Fruit fly (Drosophila melanogaster) whole organism, embryonic: Measurements from ENCODE around the gene CanB.

ENCODE experiments used
- Abd-B ChIP-seq: fragments of 200-800 bp; sonication (Bioruptor generic); optimal IDR thresholded peaks from 2 replicates; lab custom pipeline; 2018; ENCODE audit warnings: missing biosample characterization, mild to moderate bottlenecking, missing genetic modification characterization, moderate library complexity
- Ada2b ChIP-seq: fragments of 200-800 bp; sonication (Bioruptor generic); IDR thresholded peaks from 2 replicates; pipeline ENCODE4 v1.3.6; 2022; ENCODE audit warnings: missing biosample characterization, missing genetic modification characterization
- Aef1 ChIP-seq: fragments of 200-800 bp; sonication (Bioruptor generic); IDR thresholded peaks from 3 replicates; pipeline ENCODE4 v1.3.6; 2022; ENCODE audit warnings: missing biosample characterization, missing genetic modification characterization
- BEAF-32 ChIP-seq: fragments of 200-800 bp; sonication (Bioruptor generic); optimal IDR thresholded peaks from 3 replicates; lab custom pipeline; 2017; ENCODE audit warnings: missing biosample characterization, missing genetic modification characterization, mild to moderate bottlenecking, moderate library complexity, missing genetic modification reagents
- Blimp-1 ChIP-seq: fragments of 200-800 bp; sonication (Bioruptor generic); optimal IDR thresholded peaks from 3 replicates; lab custom pipeline; 2018; ENCODE audit warnings: missing biosample characterization, missing genetic modification characterization, mild to moderate bottlenecking, moderate library complexity, missing genetic modification reagents
- Bteb2 ChIP-seq: fragments of 200-800 bp; sonication (Bioruptor generic); optimal IDR thresholded peaks from 2 replicates; lab custom pipeline; 2016; ENCODE audit warnings: missing biosample characterization, missing genetic modification characterization
- CG11247 ChIP-seq: fragments of 200-800 bp; sonication (Bioruptor generic); IDR thresholded peaks from 2 replicates; pipeline ENCODE4 v1.3.6; 2022; ENCODE audit warnings: missing biosample characterization, missing genetic modification characterization
- CG12659 ChIP-seq: fragments of 200-800 bp; sonication (Bioruptor generic); optimal IDR thresholded peaks from 3 replicates; lab custom pipeline; 2017; ENCODE audit warnings: mild to moderate bottlenecking, missing biosample characterization, missing genetic modification reagents, missing genetic modification characterization
- CG13894 ChIP-seq: fragments of 200-800 bp; sonication (Bioruptor generic); optimal IDR thresholded peaks from 3 replicates; lab custom pipeline; 2018; ENCODE audit warnings: missing biosample characterization, mild to moderate bottlenecking, missing genetic modification characterization, moderate library complexity
- CG15479 ChIP-seq: fragments of 200-800 bp; sonication (Bioruptor generic); optimal IDR thresholded peaks from 3 replicates; lab custom pipeline; 2019; ENCODE audit warnings: missing biosample characterization, mild to moderate bottlenecking, missing genetic modification characterization, moderate library complexity
- CG16813 ChIP-seq: fragments of 200-800 bp; sonication (Bioruptor generic); IDR thresholded peaks from 3 replicates; pipeline ENCODE4 v1.3.6; 2022; ENCODE audit warnings: missing biosample characterization, missing genetic modification characterization; ENCODE audit not compliant: partially characterized antibody
- CG17328 ChIP-seq: fragments of 200-800 bp; sonication (Bioruptor generic); IDR thresholded peaks from 2 replicates; pipeline ENCODE4 v1.3.6; 2022; ENCODE audit warnings: missing biosample characterization, missing genetic modification characterization
- CG18599 ChIP-seq: fragments of 200-800 bp; sonication (Bioruptor generic); optimal IDR thresholded peaks from 3 replicates; lab custom pipeline; 2017; ENCODE audit warnings: missing biosample characterization, missing genetic modification characterization, mild to moderate bottlenecking, moderate library complexity, missing genetic modification reagents
- CG2889 ChIP-seq: fragments of 200-800 bp; sonication (Bioruptor generic); IDR thresholded peaks from 3 replicates; pipeline ENCODE4 v1.3.6; 2022; ENCODE audit warnings: missing biosample characterization, missing genetic modification characterization
- CG30020 ChIP-seq: fragments of 200-800 bp; optimal IDR thresholded peaks from 2 replicates; lab custom pipeline; 2019; ENCODE audit warnings: missing biosample characterization, mild to moderate bottlenecking, missing genetic modification characterization, moderate library complexity
- CG4730 ChIP-seq: fragments of 200-800 bp; sonication (Bioruptor generic); IDR thresholded peaks from 2 replicates; pipeline ENCODE4 v1.3.6; 2022; ENCODE audit warnings: missing biosample characterization, missing genetic modification characterization
- CG7839 ChIP-seq: fragments of 200-800 bp; sonication (Bioruptor generic); optimal IDR thresholded peaks from 3 replicates; lab custom pipeline; 2018; ENCODE audit warnings: missing biosample characterization, mild to moderate bottlenecking, missing genetic modification characterization, moderate library complexity
- CG9797 ChIP-seq: fragments of 200-800 bp; sonication (Bioruptor generic); optimal IDR thresholded peaks from 3 replicates; lab custom pipeline; 2018; ENCODE audit warnings: missing biosample characterization, mild to moderate bottlenecking, missing genetic modification characterization
- CG9932 ChIP-seq: fragments of 200-800 bp; sonication (Bioruptor generic); IDR thresholded peaks from 2 replicates; pipeline ENCODE4 v1.3.6; 2022; ENCODE audit warnings: missing biosample characterization, missing genetic modification characterization
- D19B ChIP-seq: fragments of 200-800 bp; sonication (Bioruptor generic); optimal IDR thresholded peaks from 2 replicates; lab custom pipeline; 2017; ENCODE audit warnings: missing biosample characterization, mild to moderate bottlenecking, missing genetic modification characterization
- Dp ChIP-seq: fragments of 200-800 bp; sonication (Bioruptor generic); optimal IDR thresholded peaks from 2 replicates; lab custom pipeline; 2018; ENCODE audit warnings: missing biosample characterization, mild to moderate bottlenecking, missing genetic modification characterization, moderate library complexity
- E2f1 ChIP-seq: fragments of 200-800 bp; sonication (Bioruptor generic); IDR thresholded peaks from 2 replicates; pipeline ENCODE4 v1.3.6; 2022; ENCODE audit warnings: missing biosample characterization, missing genetic modification characterization
- E2f2 ChIP-seq: fragments of 200-800 bp; sonication (Bioruptor generic); IDR thresholded peaks from 2 replicates; pipeline ENCODE4 v1.3.6; 2022; ENCODE audit warnings: missing biosample characterization, missing genetic modification characterization
- MBD-R2 ChIP-seq: fragments of 200-800 bp; sonication (Bioruptor generic); IDR thresholded peaks from 2 replicates; pipeline ENCODE4 v1.3.6; 2022; ENCODE audit warnings: missing biosample characterization, missing genetic modification characterization
- Med ChIP-seq: fragments of 200-800 bp; sonication (Bioruptor generic); peaks from one replicate; lab custom pipeline; 2016; ENCODE audit warnings: missing biosample characterization, missing genetic modification characterization, mild to moderate bottlenecking, inconsistent platforms, moderate library complexity
- Mes4 ChIP-seq: fragments of 200-800 bp; sonication (Bioruptor generic); optimal IDR thresholded peaks from 2 replicates; lab custom pipeline; 2016; ENCODE audit warnings: missing biosample characterization, missing genetic modification characterization
- Nf-YA ChIP-seq: fragments of 200-800 bp; sonication (Bioruptor generic); IDR thresholded peaks from 2 replicates; pipeline ENCODE4 v1.3.6; 2022; ENCODE audit warnings: missing biosample characterization, missing genetic modification characterization
- Ravus ChIP-seq: fragments of 200-800 bp; sonication (Bioruptor generic); IDR thresholded peaks from 2 replicates; pipeline ENCODE4 v1.3.6; 2022; ENCODE audit warnings: missing biosample characterization, missing genetic modification characterization
- Rfx ChIP-seq: fragments of 200-800 bp; sonication (Bioruptor generic); IDR thresholded peaks from 2 replicates; pipeline ENCODE4 v1.3.6; 2022; ENCODE audit warnings: missing biosample characterization, missing genetic modification characterization
- Scr ChIP-seq: fragments of 200-800 bp; sonication (Bioruptor generic); IDR thresholded peaks from 2 replicates; pipeline ENCODE4 v1.3.6; 2022; ENCODE audit warnings: missing biosample characterization, missing genetic modification characterization; ENCODE audit not compliant: partially characterized antibody
- Xbp1 ChIP-seq: fragments of 200-800 bp; sonication (Bioruptor generic); optimal IDR thresholded peaks from 3 replicates; lab custom pipeline; 2016; ENCODE audit warnings: missing biosample characterization, mild to moderate bottlenecking, missing genetic modification characterization
- cg ChIP-seq: fragments of 200-800 bp; sonication (Bioruptor generic); optimal IDR thresholded peaks from 3 replicates; lab custom pipeline; 2019; ENCODE audit warnings: missing biosample characterization, mild to moderate bottlenecking, missing genetic modification characterization, moderate library complexity
- ci ChIP-seq: fragments of 200-800 bp; sonication (Bioruptor generic); IDR thresholded peaks from 3 replicates; pipeline ENCODE4 v1.3.6; 2022; ENCODE audit warnings: missing biosample characterization, missing genetic modification characterization
- corto ChIP-seq: fragments of 200-800 bp; sonication (Bioruptor generic); optimal IDR thresholded peaks from 2 replicates; lab custom pipeline; 2016; ENCODE audit warnings: missing biosample characterization, mild to moderate bottlenecking, missing genetic modification characterization, moderate library complexity
- danr ChIP-seq: fragments of 200-800 bp; sonication (Bioruptor generic); IDR thresholded peaks from 2 replicates; pipeline ENCODE4 v1.3.6; 2022; ENCODE audit warnings: missing biosample characterization, missing genetic modification characterization
- dimm ChIP-seq: fragments of 200-800 bp; sonication (Bioruptor generic); IDR thresholded peaks from 2 replicates; pipeline ENCODE4 v1.3.6; 2022; ENCODE audit warnings: missing biosample characterization, missing genetic modification characterization
- eyg ChIP-seq: fragments of 200-800 bp; sonication (Bioruptor generic); optimal IDR thresholded peaks from 3 replicates; lab custom pipeline; 2016; ENCODE audit warnings: missing biosample characterization, missing genetic modification characterization
- gfzf ChIP-seq: fragments of 200-800 bp; sonication (Bioruptor generic); optimal IDR thresholded peaks from 2 replicates; lab custom pipeline; 2016; ENCODE audit warnings: missing biosample characterization, mild to moderate bottlenecking, missing genetic modification characterization, moderate library complexity
- grau ChIP-seq: fragments of 200-800 bp; optimal IDR thresholded peaks from 3 replicates; lab custom pipeline; 2019; ENCODE audit warnings: missing biosample characterization, mild to moderate bottlenecking, missing genetic modification characterization, moderate library complexity
- lilli ChIP-seq: fragments of 200-800 bp; sonication (Bioruptor generic); optimal IDR thresholded peaks from 3 replicates; lab custom pipeline; 2016; ENCODE audit warnings: missing biosample characterization, missing genetic modification characterization
- nom ChIP-seq: fragments of 200-800 bp; sonication (Bioruptor generic); optimal IDR thresholded peaks from 2 replicates; lab custom pipeline; 2017; ENCODE audit warnings: missing biosample characterization, missing genetic modification characterization, mild to moderate bottlenecking, moderate library complexity, missing genetic modification reagents
- peb ChIP-seq: fragments of 200-800 bp; sonication (Bioruptor generic); IDR thresholded peaks from 2 replicates; pipeline ENCODE4 v1.3.6; 2022; ENCODE audit warnings: missing biosample characterization, missing genetic modification characterization
- pnt ChIP-seq: fragments of 200-800 bp; sonication (Bioruptor generic); optimal IDR thresholded peaks from 3 replicates; lab custom pipeline; 2016; ENCODE audit warnings: missing biosample characterization, missing genetic modification characterization
- pzg ChIP-seq: fragments of 200-800 bp; sonication (Bioruptor generic); optimal IDR thresholded peaks from 3 replicates; lab custom pipeline; 2018; ENCODE audit warnings: missing biosample characterization, mild to moderate bottlenecking, missing genetic modification characterization, moderate library complexity
- row ChIP-seq: fragments of 200-800 bp; sonication (Bioruptor generic); IDR thresholded peaks from 3 replicates; pipeline ENCODE4 v1.3.6; 2022; ENCODE audit warnings: missing biosample characterization, missing genetic modification characterization
- trem ChIP-seq: fragments of 200-800 bp; optimal IDR thresholded peaks from 3 replicates; lab custom pipeline; 2019; ENCODE audit warnings: missing biosample characterization, mild to moderate bottlenecking, missing genetic modification characterization, moderate library complexity
- ttk ChIP-seq: fragments of 200-800 bp; sonication (Bioruptor generic); IDR thresholded peaks from 2 replicates; pipeline ENCODE4 v2.1.2; 2022; ENCODE audit warnings: missing biosample characterization, missing genetic modification characterization
- vvl ChIP-seq: fragments of 200-800 bp; sonication (Bioruptor generic); IDR thresholded peaks from 2 replicates; pipeline ENCODE4 v1.3.6; 2022; ENCODE audit warnings: missing biosample characterization, missing genetic modification characterization

CanB gene

dm6 chrX:5322459-5322883 lies 9.8 kb upstream of the CanB start, which contains the start of gene Rnp4F (continued):
- TF ChIP-seq Abd-B (GFP tag; lab: Kevin White, UChicago) (peak; percentile 63), cg (GFP tag; lab: Kevin White, UChicago) (no peak), Xbp1 (GFP tag; lab: Kevin White, UChicago) (peak; percentile 80), Blimp-1 (GFP tag; lab: Kevin White, UChicago) (no peak), dimm (GFP tag; lab: Robert Waterston, UW) (no peak)

- TF ChIP-seq eyg (GFP tag; lab: Kevin White, UChicago) (no peak), peb (no peak), E2f2 (GFP tag; lab: Robert Waterston, UW) (peak; percentile 84), Dp (GFP tag; lab: Kevin White, UChicago) (peak; percentile 72), E2f1 (GFP tag; lab: Robert Waterston, UW) (peak; percentile 61; the same call in 1 of the 2 replicates), CG12659 (GFP tag; lab: Kevin White, UChicago) (no peak), Med (peak; percentile 16), gfzf (GFP tag; lab: Kevin White, UChicago) (peak; percentile 34), CG15479 (GFP tag; lab: Kevin White, UChicago) (peak; percentile 40), BEAF-32 (peak; percentile 11), CG7839 (tag; lab: Kevin White, UChicago) (no peak), CG11247 (GFP tag; lab: Robert Waterston, UW) (no peak), CG9932 (GFP tag; lab: Robert Waterston, UW) (no peak), MBD-R2 (GFP tag; lab: Robert Waterston, UW) (peak; percentile 28; the same call in 1 of the 2 replicates), Rfx (GFP tag; lab: Robert Waterston, UW) (no peak), CG16813 (GFP tag; lab: Robert Waterston, UW) (no peak), pzg (GFP tag; lab: Kevin White, UChicago) (peak; percentile 10), CG13894 (tag; lab: Kevin White, UChicago) (no peak), grau (tag; lab: Kevin White, UChicago) (peak; percentile 22), ttk (GFP tag; lab: Robert Waterston, UW) (no peak), Mes4 (GFP tag; lab: Kevin White, UChicago) (no peak), CG9797 (peak; percentile 19), lilli (no peak), row (0 out of 3 replicates have a peak, but pooled peaks have one; percentile 10), CG30020 (tag; lab: Kevin White, UChicago) (peak; percentile 13)
- TF ChIP-seq, all 482 proteins: peak for 13
Observed at dm6 chrX:5323636-5324035, 8.7 kb upstream of the CanB start, which contains the start of gene Mcm3. Gene Mcm3, plus strand, starts transcription at chrX:5323855.

- TF ChIP-seq Aef1 (GFP tag; lab: Robert Waterston, UW), result peak; percentile 66; the same call in 2 of the 3 replicates
- no peak for TF ChIP-seq D19B
- TF ChIP-seq Ada2b (GFP tag; lab: Robert Waterston, UW), result no peak
- TF ChIP-seq vvl (GFP tag; lab: Robert Waterston, UW), result peak; percentile 69
- no peak for TF ChIP-seq nom (GFP tag; lab: Kevin White, UChicago)
- TF ChIP-seq trem (tag; lab: Kevin White, UChicago), result peak; percentile 53
- TF ChIP-seq Ravus (GFP tag; lab: Robert Waterston, UW), result no peak
- TF ChIP-seq danr, result no peak
- TF ChIP-seq Scr, result peak; percentile 94
- TF ChIP-seq pnt (GFP tag; lab: Kevin White, UChicago), result no peak
- peak; percentile 50; the same call in 1 of the 2 replicates for TF ChIP-seq CG17328 (GFP tag; lab: Robert Waterston, UW)
- no peak for TF ChIP-seq CG18599 (GFP tag; lab: Kevin White, UChicago)
- TF ChIP-seq CG4730, result 0 out of 2 replicates have a peak, but pooled peaks have one; percentile 25
- TF ChIP-seq CG2889 (GFP tag; lab: Robert Waterston, UW), result 0 out of 3 replicates have a peak, but pooled peaks have one; percentile 25
- no peak for TF ChIP-seq corto
- TF ChIP-seq ci (GFP tag; lab: Robert Waterston, UW), result peak; percentile 57; the same call in 2 of the 3 replicates
- no peak for TF ChIP-seq Bteb2 (GFP tag; lab: Kevin White, UChicago)
- TF ChIP-seq Nf-YA (GFP tag; lab: Robert Waterston, UW), result no peak
Observed at dm6 chrX:5329266-5329898, 2.9 kb upstream of the CanB start, which contains the start of the genes CG3309 and XRCC1. Gene CG3309, minus strand, starts transcription at chrX:5329347. Gene XRCC1, plus strand, starts transcription at chrX:5329876.
